Worm (Caenorhabditis elegans) whole organism, mixed stage, embryonic: ENCODE data around the gene ostb-1.

Experiments used
- M03D4.4 ChIP-seq: sonication (generic microtip); optimal IDR thresholded peaks from 2 replicates; lab custom pipeline; 2017; ENCODE audit warnings: mild to moderate bottlenecking, missing genetic modification characterization, missing compliant biosample characterization
- bed-3 ChIP-seq: fragments of 200-800 bp; sonication (Bioruptor generic); optimal IDR thresholded peaks from 3 replicates; lab custom pipeline; 2018; ENCODE audit warnings: mild to moderate bottlenecking, missing genetic modification characterization, moderate library complexity, missing compliant biosample characterization
- blmp-1 ChIP-seq: fragments of 150-350 bp; optimal IDR thresholded peaks from 2 replicates; lab custom pipeline; 2014; ENCODE audit warnings: missing biosample characterization, missing genetic modification characterization
- ceh-43 ChIP-seq: fragments of 200-800 bp; sonication (Bioruptor generic); optimal IDR thresholded peaks from 2 replicates; lab custom pipeline; 2018; ENCODE audit warnings: mild to moderate bottlenecking, missing genetic modification characterization, moderate library complexity, missing compliant biosample characterization
- ceh-83 ChIP-seq: fragments of 200-800 bp; sonication (Bioruptor generic); optimal IDR thresholded peaks from 2 replicates; lab custom pipeline; 2018; ENCODE audit warnings: mild to moderate bottlenecking, missing genetic modification characterization, missing compliant biosample characterization
- ces-1 ChIP-seq: fragments of 150-350 bp; optimal IDR thresholded peaks from 2 replicates; lab custom pipeline; 2014; ENCODE audit warnings: missing biosample characterization, missing genetic modification reagents, missing genetic modification characterization
- cnd-1 ChIP-seq: fragments of 200-800 bp; sonication (Bioruptor generic); optimal IDR thresholded peaks from 2 replicates; lab custom pipeline; 2018; ENCODE audit warnings: mild to moderate bottlenecking, missing genetic modification characterization, missing compliant biosample characterization
- drap-1 ChIP-seq: fragments of 200-800 bp; sonication (Bioruptor generic); optimal IDR thresholded peaks from 3 replicates; lab custom pipeline; 2018; ENCODE audit warnings: mild to moderate bottlenecking, missing genetic modification characterization, missing compliant biosample characterization
- elt-3 ChIP-seq: fragments of 150-350 bp; optimal IDR thresholded peaks from 2 replicates; lab custom pipeline; 2014; ENCODE audit warnings: missing biosample characterization, missing genetic modification characterization
- flh-1 ChIP-seq: fragments of 200-800 bp; sonication (Bioruptor generic); optimal IDR thresholded peaks from 2 replicates; lab custom pipeline; 2018; ENCODE audit warnings: mild to moderate bottlenecking, missing genetic modification characterization, moderate library complexity, missing compliant biosample characterization
- ham-2 ChIP-seq: fragments of 200-800 bp; sonication (Bioruptor generic); optimal IDR thresholded peaks from 2 replicates; lab custom pipeline; 2018; ENCODE audit warnings: mild to moderate bottlenecking, missing genetic modification characterization, missing compliant biosample characterization
- hlh-1 ChIP-seq: fragments of 150-350 bp; optimal IDR thresholded peaks from 2 replicates; lab custom pipeline; 2014; ENCODE audit warnings: missing biosample characterization, missing genetic modification reagents, missing genetic modification characterization
- lin-13 ChIP-seq: fragments of 150-350 bp; optimal IDR thresholded peaks from 2 replicates; lab custom pipeline; 2014; ENCODE audit warnings: missing biosample characterization, missing genetic modification characterization
- lin-32 ChIP-seq: fragments of 200-800 bp; sonication (Bioruptor generic); optimal IDR thresholded peaks from 2 replicates; lab custom pipeline; 2018; ENCODE audit warnings: mild to moderate bottlenecking, missing genetic modification characterization, missing compliant biosample characterization
- lsy-2 ChIP-seq: fragments of 150-350 bp; optimal IDR thresholded peaks from 2 replicates; lab custom pipeline; 2014; ENCODE audit warnings: missing biosample characterization, missing genetic modification characterization
- mab-5 ChIP-seq: fragments of 150-350 bp; optimal IDR thresholded peaks from 2 replicates; lab custom pipeline; 2014; ENCODE audit warnings: missing biosample characterization, missing genetic modification characterization
- mep-1 ChIP-seq: fragments of 150-350 bp; optimal IDR thresholded peaks from 2 replicates; lab custom pipeline; 2017; ENCODE audit warnings: missing biosample characterization, missing genetic modification reagents, missing genetic modification characterization, inconsistent platforms
- mls-2 ChIP-seq: sonication (generic microtip); optimal IDR thresholded peaks from 2 replicates; lab custom pipeline; 2016; ENCODE audit warnings: mild to moderate bottlenecking, missing genetic modification characterization, moderate library complexity, missing compliant biosample characterization
- nhr-12 ChIP-seq: fragments of 150-350 bp; optimal IDR thresholded peaks from 2 replicates; lab custom pipeline; 2014; ENCODE audit warnings: missing biosample characterization, missing genetic modification characterization
- nhr-2 ChIP-seq: fragments of 150-350 bp; optimal IDR thresholded peaks from 2 replicates; lab custom pipeline; 2014; ENCODE audit warnings: missing biosample characterization, missing genetic modification characterization
- nhr-28 ChIP-seq: fragments of 150-350 bp; optimal IDR thresholded peaks from 2 replicates; lab custom pipeline; 2014; ENCODE audit warnings: missing biosample characterization, missing genetic modification characterization
- pha-4 ChIP-seq: fragments of 150-350 bp; optimal IDR thresholded peaks from 2 replicates; lab custom pipeline; 2018; ENCODE audit warnings: missing biosample characterization, missing genetic modification reagents, missing genetic modification characterization
- sem-2 ChIP-seq: fragments of 200-800 bp; sonication (Bioruptor generic); optimal IDR thresholded peaks from 2 replicates; lab custom pipeline; 2018; ENCODE audit warnings: mild to moderate bottlenecking, missing genetic modification characterization, missing compliant biosample characterization
- snpc-4 ChIP-seq: fragments of 150-350 bp; optimal IDR thresholded peaks from 2 replicates; lab custom pipeline; 2014; ENCODE audit warnings: missing biosample characterization, missing genetic modification characterization
- sptf-1 ChIP-seq: sonication (generic microtip); optimal IDR thresholded peaks from 2 replicates; lab custom pipeline; 2017; ENCODE audit warnings: mild to moderate bottlenecking, missing genetic modification characterization, moderate library complexity, missing compliant biosample characterization
- tbx-8 ChIP-seq: fragments of 200-800 bp; sonication (Bioruptor generic); optimal IDR thresholded peaks from 2 replicates; lab custom pipeline; 2018; ENCODE audit warnings: mild to moderate bottlenecking, missing genetic modification characterization, moderate library complexity, missing compliant biosample characterization
- unc-120 ChIP-seq: sonication (generic microtip); optimal IDR thresholded peaks from 2 replicates; lab custom pipeline; 2017; ENCODE audit warnings: missing genetic modification characterization, missing compliant biosample characterization; ENCODE audit not compliant: poor library complexity, severe bottlenecking
- unc-39 ChIP-seq: fragments of 150-350 bp; optimal IDR thresholded peaks from 2 replicates; lab custom pipeline; 2014; ENCODE audit warnings: missing biosample characterization, missing genetic modification characterization
- unc-62 ChIP-seq: fragments of 150-350 bp; optimal IDR thresholded peaks from 2 replicates; lab custom pipeline; 2014; ENCODE audit warnings: missing biosample characterization, missing genetic modification reagents, missing genetic modification characterization
- zip-8 ChIP-seq: fragments of 150-350 bp; optimal IDR thresholded peaks from 2 replicates; lab custom pipeline; 2014; ENCODE audit warnings: missing biosample characterization, missing genetic modification characterization
- ztf-11 ChIP-seq: fragments of 150-350 bp; optimal IDR thresholded peaks from 2 replicates; lab custom pipeline; 2014; ENCODE audit warnings: missing biosample characterization, missing genetic modification characterization

ostb-1 gene

DNA sequence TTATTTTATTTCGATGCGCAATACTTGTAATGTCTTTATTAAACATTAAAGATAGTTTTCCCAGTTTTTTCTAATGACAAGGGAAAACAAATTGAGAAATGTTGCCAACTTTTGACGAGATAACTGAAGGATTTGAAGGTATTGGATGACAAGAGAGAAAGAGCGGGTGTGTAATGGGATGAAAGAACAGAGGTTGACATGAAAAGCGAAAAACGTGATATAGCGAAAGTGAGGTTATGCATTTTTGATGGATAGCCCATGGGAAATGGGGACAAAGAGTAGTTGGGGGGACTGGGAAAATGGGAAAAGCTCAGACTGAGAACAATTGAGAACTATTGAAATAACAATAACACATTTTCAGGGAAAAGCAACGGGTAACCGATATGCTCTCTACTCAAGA lies 30.9 kb downstream of the ostb-1 start:
- TF ChIP-seq nhr-12 (no peak), flh-1 (no peak), unc-62 (GFP tag; lab: Kevin White, UChicago) (peak; percentile 34)

ce11 chrII:7900190-7900672 lies 35.9 kb downstream of the ostb-1 start, which contains the start of gene rev-1:
Gene rev-1 (plus strand): TSS chrII:7900622.
- TF ChIP-seq pha-4 (tag; lab: Kevin White, UChicago) (no peak), ces-1 (GFP tag; lab: Kevin White, UChicago) (peak; percentile 64)

- TF ChIP-seq cnd-1 (tag; lab: Kevin White, UChicago) (no peak), ham-2 (no peak), bed-3 (GFP tag; lab: Kevin White, UChicago) (no peak), nhr-2 (tag; lab: Kevin White, UChicago) (no peak), elt-3 (tag; lab: Kevin White, UChicago) (no peak), M03D4.4 (no peak), lin-32 (no peak), pha-4 (tag; lab: Kevin White, UChicago) (no peak), lin-13 (tag; lab: Kevin White, UChicago) (no peak), ceh-43 (GFP tag; lab: Kevin White, UChicago) (no peak), blmp-1 (tag; lab: Kevin White, UChicago) (no peak), sem-2 (no peak), ceh-83 (GFP tag; lab: Kevin White, UChicago) (no peak), unc-39 (tag; lab: Kevin White, UChicago) (no peak), drap-1 (GFP tag; lab: Kevin White, UChicago) (no peak), nhr-12 (no peak), sptf-1 (tag; lab: Kevin White, UChicago) (no peak), hlh-1 (no peak)
Observed at ce11 chrII:7900762-7901161, 36.5 kb downstream of the ostb-1 start.

DNA sequence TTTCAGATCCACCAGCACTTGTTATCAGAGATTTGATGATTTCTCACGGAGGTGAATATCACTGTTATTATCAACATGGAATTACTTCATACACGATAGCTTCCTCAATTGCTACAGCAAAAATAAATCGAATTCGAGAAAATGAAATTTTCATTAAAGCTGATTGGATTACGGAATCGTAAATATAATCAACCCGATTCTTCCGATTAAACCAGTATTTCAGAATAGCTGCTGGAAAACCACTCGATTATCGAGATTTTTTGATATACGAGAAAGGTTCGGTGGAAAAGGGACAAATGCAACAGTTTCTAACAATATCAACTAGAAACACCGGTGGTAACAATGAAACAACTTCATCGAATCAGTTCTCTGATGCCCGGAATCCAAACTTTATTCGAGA lies 37.7 kb downstream of the ostb-1 start:
- no peak for TF ChIP-seq ceh-43 (GFP tag; lab: Kevin White, UChicago)
- no peak for TF ChIP-seq lin-32
- TF ChIP-seq mab-5 (tag; lab: Kevin White, UChicago): no peak
- no peak for TF ChIP-seq drap-1 (GFP tag; lab: Kevin White, UChicago)
- TF ChIP-seq snpc-4 (tag; lab: Kevin White, UChicago): no peak
- TF ChIP-seq lsy-2 (tag; lab: Kevin White, UChicago): no peak
- TF ChIP-seq ztf-11 (tag; lab: Kevin White, UChicago): no peak
- TF ChIP-seq ham-2: no peak
- no peak for TF ChIP-seq mep-1 (tag; lab: Kevin White, UChicago)
- no peak for TF ChIP-seq unc-120
- no peak for TF ChIP-seq M03D4.4
- no peak for TF ChIP-seq nhr-28 (tag; lab: Kevin White, UChicago)
- no peak for TF ChIP-seq lin-13 (tag; lab: Kevin White, UChicago)
- TF ChIP-seq ceh-83 (GFP tag; lab: Kevin White, UChicago): no peak
- no peak for TF ChIP-seq ces-1 (GFP tag; lab: Kevin White, UChicago)
- TF ChIP-seq unc-39 (tag; lab: Kevin White, UChicago): no peak

DNA sequence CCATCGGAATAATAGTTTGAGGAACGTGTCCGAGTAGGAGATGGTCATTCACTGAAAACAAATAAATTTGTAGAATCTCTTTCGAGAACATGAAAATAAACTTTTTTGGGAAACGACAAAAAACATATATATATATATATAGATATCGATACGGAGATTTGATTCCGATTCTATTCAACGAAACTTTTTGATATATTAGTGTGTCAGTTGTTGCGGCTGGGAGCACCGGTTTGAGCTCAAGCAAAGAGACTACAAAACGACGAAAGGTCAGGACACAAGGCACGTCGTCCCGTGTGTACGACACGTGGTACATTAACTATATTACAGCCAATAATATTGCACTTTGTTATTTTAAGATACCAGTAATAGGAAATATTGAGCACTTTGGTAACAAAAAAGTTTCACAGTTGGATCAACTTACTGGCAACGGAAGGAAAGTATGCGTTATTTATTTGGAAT lies 43.3 kb downstream of the ostb-1 start, which contains the start of gene best-23:
Gene best-23, minus strand, starts transcription at position 51 of the 459 bp plus-strand sequence.
- TF ChIP-seq tbx-8 (GFP tag; lab: Kevin White, UChicago) (no peak), hlh-1 (peak; percentile 49)

DNA sequence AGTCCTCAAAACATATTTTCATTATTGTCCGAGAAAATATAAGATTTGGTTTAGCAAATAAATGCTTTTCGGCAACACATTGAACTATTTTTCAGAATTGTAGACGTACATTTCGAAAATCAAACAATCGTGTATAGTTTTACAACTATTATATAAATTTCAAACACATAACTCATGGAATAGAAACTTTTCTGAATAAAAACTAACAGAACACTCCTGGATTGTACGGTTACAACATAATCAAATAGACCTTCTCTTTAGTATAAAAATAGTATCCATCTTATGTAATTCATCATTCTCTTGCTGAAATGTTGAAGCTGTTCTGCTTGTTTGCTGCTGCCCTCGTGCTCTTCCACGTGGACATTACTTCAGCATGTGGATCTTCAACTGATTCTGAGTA lies 46.7 kb downstream of the ostb-1 start, which contains the start of gene ZK675.4:
Gene ZK675.4, plus strand, starts transcription at position 301 of the 400 bp plus-strand sequence.
- no peak for TF ChIP-seq unc-39 (tag; lab: Kevin White, UChicago)
- no peak for TF ChIP-seq unc-120
- TF ChIP-seq snpc-4 (tag; lab: Kevin White, UChicago): no peak
- TF ChIP-seq unc-62 (GFP tag; lab: Kevin White, UChicago): no peak
- TF ChIP-seq zip-8 (tag; lab: Kevin White, UChicago): no peak
- TF ChIP-seq ces-1 (GFP tag; lab: Kevin White, UChicago): no peak
- TF ChIP-seq hlh-1: no peak
- TF ChIP-seq sem-2: no peak
- no peak for TF ChIP-seq mls-2
- TF ChIP-seq bed-3 (GFP tag; lab: Kevin White, UChicago): no peak
- no peak for TF ChIP-seq mab-5 (tag; lab: Kevin White, UChicago)
- TF ChIP-seq lin-32: no peak
- TF ChIP-seq blmp-1 (tag; lab: Kevin White, UChicago): no peak
- no peak for TF ChIP-seq drap-1 (GFP tag; lab: Kevin White, UChicago)
- TF ChIP-seq sptf-1 (tag; lab: Kevin White, UChicago): no peak
- TF ChIP-seq nhr-2 (tag; lab: Kevin White, UChicago): no peak
- no peak for TF ChIP-seq M03D4.4
- no peak for TF ChIP-seq lsy-2 (tag; lab: Kevin White, UChicago)
- TF ChIP-seq flh-1: no peak
- TF ChIP-seq lin-13 (tag; lab: Kevin White, UChicago): no peak
